Fruit fly (Drosophila melanogaster) whole organism, embryonic: ENCODE results near the gene SMC6.
A peak's percentile ranks its signal among the peaks of the same experiment; 100 is the strongest.

Experiments used
- Aef1 ChIP-seq: fragments of 200-800 bp; sonication (Bioruptor generic); IDR thresholded peaks from 3 replicates; pipeline ENCODE4 v1.3.6; 2022; ENCODE audit warnings: missing biosample characterization, missing genetic modification characterization
- CG10209 ChIP-seq: fragments of 200-800 bp; sonication (Bioruptor generic); optimal IDR thresholded peaks from 3 replicates; lab custom pipeline; 2017; ENCODE audit warnings: missing biosample characterization, mild to moderate bottlenecking, missing genetic modification characterization, missing genetic modification reagents
- CG11085 ChIP-seq: fragments of 200-800 bp; sonication (Bioruptor generic); IDR thresholded peaks from 2 replicates; pipeline ENCODE4 v1.3.6; 2022; ENCODE audit warnings: missing biosample characterization, missing genetic modification characterization
- CG12769 ChIP-seq: fragments of 200-800 bp; sonication (Bioruptor generic); optimal IDR thresholded peaks from 2 replicates; lab custom pipeline; 2019; ENCODE audit warnings: missing biosample characterization, mild to moderate bottlenecking, missing genetic modification characterization, moderate library complexity
- CG14441 ChIP-seq: fragments of 200-800 bp; sonication (Bioruptor generic); IDR thresholded peaks from 2 replicates; pipeline ENCODE4 v1.3.6; 2022; ENCODE audit warnings: missing biosample characterization, missing genetic modification characterization
- CG1529 ChIP-seq: fragments of 200-800 bp; sonication (Bioruptor generic); optimal IDR thresholded peaks from 3 replicates; lab custom pipeline; 2018; ENCODE audit warnings: missing biosample characterization, missing genetic modification characterization
- CG15514 ChIP-seq: fragments of 200-800 bp; sonication (Bioruptor generic); optimal IDR thresholded peaks from 3 replicates; lab custom pipeline; 2017; ENCODE audit warnings: missing biosample characterization, missing genetic modification characterization, mild to moderate bottlenecking, moderate library complexity, missing genetic modification reagents
- CG15696 ChIP-seq: fragments of 200-800 bp; sonication (Bioruptor generic); optimal IDR thresholded peaks from 2 replicates; lab custom pipeline; 2019; ENCODE audit warnings: missing biosample characterization, mild to moderate bottlenecking, missing genetic modification characterization, moderate library complexity
- CG17328 ChIP-seq: fragments of 200-800 bp; sonication (Bioruptor generic); IDR thresholded peaks from 2 replicates; pipeline ENCODE4 v1.3.6; 2022; ENCODE audit warnings: missing biosample characterization, missing genetic modification characterization
- CG18764 ChIP-seq: fragments of 200-800 bp; sonication (Bioruptor generic); optimal IDR thresholded peaks from 3 replicates; lab custom pipeline; 2016; ENCODE audit warnings: missing biosample characterization, missing genetic modification characterization
- CG2889 ChIP-seq: fragments of 200-800 bp; sonication (Bioruptor generic); IDR thresholded peaks from 3 replicates; pipeline ENCODE4 v1.3.6; 2022; ENCODE audit warnings: missing biosample characterization, missing genetic modification characterization
- CG33213 ChIP-seq: fragments of 200-800 bp; sonication (Bioruptor generic); optimal IDR thresholded peaks from 3 replicates; lab custom pipeline; 2016; ENCODE audit warnings: missing biosample characterization, missing genetic modification characterization
- CG43689 ChIP-seq: fragments of 200-800 bp; sonication (Bioruptor generic); IDR thresholded peaks from 2 replicates; pipeline ENCODE4 v1.3.6; 2022; ENCODE audit warnings: missing biosample characterization, missing genetic modification characterization
- CG7372 ChIP-seq: fragments of 200-800 bp; sonication (Bioruptor generic); IDR thresholded peaks from 2 replicates; pipeline ENCODE4 v1.3.6; 2022; ENCODE audit warnings: missing biosample characterization, missing genetic modification characterization
- CG7928 ChIP-seq: fragments of 200-800 bp; sonication (Bioruptor generic); optimal IDR thresholded peaks from 2 replicates; lab custom pipeline; 2017; ENCODE audit warnings: missing biosample characterization, mild to moderate bottlenecking, missing genetic modification characterization
- CG8478 ChIP-seq: fragments of >200 bp; optimal IDR thresholded peaks from 2 replicates; lab custom pipeline; 2018
- CHES-1-like ChIP-seq: fragments of 200-800 bp; sonication (Bioruptor generic); optimal IDR thresholded peaks from 2 replicates; lab custom pipeline; 2016; ENCODE audit warnings: missing biosample characterization, missing genetic modification characterization
- Chrac-16 ChIP-seq: fragments of 200-800 bp; sonication (Bioruptor generic); optimal IDR thresholded peaks from 3 replicates; lab custom pipeline; 2016; ENCODE audit warnings: missing biosample characterization, missing genetic modification characterization
- CoRest ChIP-seq: fragments of 200-800 bp; sonication (Bioruptor generic); optimal IDR thresholded peaks from 3 replicates; lab custom pipeline; 2018; ENCODE audit warnings: missing biosample characterization, mild to moderate bottlenecking, missing genetic modification characterization, moderate library complexity
- Dfd ChIP-seq, 2 experiments: fragments of >200 bp; optimal IDR thresholded peaks; 2 replicates each; lab custom pipeline; 2017; ENCODE audit warnings: missing biosample characterization in 2 of 2, missing genetic modification characterization in 2 of 2
- Doc2 ChIP-seq: fragments of 200-800 bp; sonication (Bioruptor generic); IDR thresholded peaks from 2 replicates; pipeline ENCODE4 v1.3.6; 2022; ENCODE audit warnings: missing biosample characterization, missing genetic modification characterization
- Elba2 ChIP-seq: fragments of 200-800 bp; sonication (Bioruptor generic); optimal IDR thresholded peaks from 3 replicates; lab custom pipeline; 2016; ENCODE audit warnings: missing biosample characterization, missing genetic modification characterization
- Gsc ChIP-seq: fragments of 200-800 bp; sonication (Bioruptor generic); IDR thresholded peaks from 2 replicates; pipeline ENCODE4 v1.3.6; 2022; ENCODE audit warnings: missing biosample characterization, missing genetic modification characterization
- Hsf ChIP-seq: fragments of 200-800 bp; sonication (Bioruptor generic); optimal IDR thresholded peaks from 3 replicates; lab custom pipeline; 2016; ENCODE audit warnings: missing biosample characterization, missing genetic modification characterization
- Lpt ChIP-seq: fragments of >200 bp; optimal IDR thresholded peaks from 2 replicates; lab custom pipeline; 2018; ENCODE audit warnings: missing biosample characterization, missing genetic modification characterization
- Myb ChIP-seq: fragments of 200-800 bp; sonication (Bioruptor generic); optimal IDR thresholded peaks from 2 replicates; lab custom pipeline; 2016; ENCODE audit warnings: missing biosample characterization, missing genetic modification characterization
- NFAT ChIP-seq: fragments of 200-800 bp; sonication (Bioruptor generic); IDR thresholded peaks from 2 replicates; pipeline ENCODE4 v1.3.6; 2022; ENCODE audit warnings: missing biosample characterization, missing genetic modification characterization
- Usf ChIP-seq: fragments of 200-800 bp; sonication (Bioruptor generic); optimal IDR thresholded peaks from 2 replicates; lab custom pipeline; 2017; ENCODE audit warnings: missing genotype, missing biosample characterization, missing genetic modification characterization
- Xrp1 ChIP-seq: fragments of 200-800 bp; sonication (Bioruptor generic); IDR thresholded peaks from 2 replicates; pipeline ENCODE4 v1.3.6; 2022; ENCODE audit warnings: missing biosample characterization, missing genetic modification characterization
- ac ChIP-seq: fragments of 200-800 bp; sonication (Bioruptor generic); optimal IDR thresholded peaks from 3 replicates; lab custom pipeline; 2017; ENCODE audit warnings: missing biosample characterization, mild to moderate bottlenecking, missing genetic modification characterization
- bcd ChIP-seq: fragments of 200-800 bp; sonication (Bioruptor generic); optimal IDR thresholded peaks from 2 replicates; lab custom pipeline; 2017; ENCODE audit warnings: missing biosample characterization, mild to moderate bottlenecking, missing genetic modification characterization
- br ChIP-seq: fragments of >200 bp; optimal IDR thresholded peaks from 2 replicates; lab custom pipeline; 2017
- cad ChIP-seq: fragments of >200 bp; optimal IDR thresholded peaks from 2 replicates; lab custom pipeline; 2017; ENCODE audit warnings: missing biosample characterization, missing genetic modification characterization
- crol ChIP-seq: fragments of 200-800 bp; sonication (Bioruptor generic); IDR thresholded peaks from 2 replicates; pipeline ENCODE4 v1.3.6; 2022; ENCODE audit warnings: missing biosample characterization, missing genetic modification characterization
- dimm ChIP-seq: fragments of 200-800 bp; sonication (Bioruptor generic); IDR thresholded peaks from 2 replicates; pipeline ENCODE4 v1.3.6; 2022; ENCODE audit warnings: missing biosample characterization, missing genetic modification characterization
- emc ChIP-seq: fragments of 200-800 bp; sonication (Bioruptor generic); optimal IDR thresholded peaks from 2 replicates; lab custom pipeline; 2016; ENCODE audit warnings: missing biosample characterization, missing genetic modification characterization
- fd96Cb ChIP-seq: fragments of 200-800 bp; sonication (Bioruptor generic); optimal IDR thresholded peaks from 2 replicates; lab custom pipeline; 2018; ENCODE audit warnings: missing biosample characterization, mild to moderate bottlenecking, missing genetic modification characterization, moderate library complexity
- fru ChIP-seq: fragments of >200 bp; optimal IDR thresholded peaks from 2 replicates; lab custom pipeline; 2017
- gce ChIP-seq: fragments of 200-800 bp; sonication (Bioruptor generic); IDR thresholded peaks from 3 replicates; pipeline ENCODE4 v1.3.6; 2022; ENCODE audit warnings: missing biosample characterization, missing genetic modification characterization
- gcm2 ChIP-seq: fragments of 200-800 bp; sonication (Bioruptor generic); optimal IDR thresholded peaks from 2 replicates; lab custom pipeline; 2016; ENCODE audit warnings: missing biosample characterization, missing genetic modification characterization
- grn ChIP-seq: fragments of 200-800 bp; sonication (Bioruptor generic); optimal IDR thresholded peaks from 3 replicates; lab custom pipeline; 2017; ENCODE audit warnings: missing biosample characterization, missing genetic modification characterization
- h ChIP-seq: fragments of >200 bp; optimal IDR thresholded peaks from 2 replicates; lab custom pipeline; 2017
- luna ChIP-seq: fragments of 200-800 bp; sonication (Bioruptor generic); optimal IDR thresholded peaks from 2 replicates; lab custom pipeline; 2016; ENCODE audit warnings: missing biosample characterization, missing genetic modification characterization
- nmo ChIP-seq: fragments of 200-800 bp; sonication (Bioruptor generic); optimal IDR thresholded peaks from 2 replicates; lab custom pipeline; 2018; ENCODE audit warnings: missing biosample characterization, mild to moderate bottlenecking, missing genetic modification characterization, moderate library complexity
- odd ChIP-seq: fragments of 200-800 bp; sonication (Bioruptor generic); optimal IDR thresholded peaks from 2 replicates; lab custom pipeline; 2017; ENCODE audit warnings: missing biosample characterization, mild to moderate bottlenecking, missing genetic modification characterization
- sens ChIP-seq: fragments of 200-800 bp; sonication (Bioruptor generic); peaks from one replicate; lab custom pipeline; 2016; ENCODE audit warnings: missing biosample characterization, missing genetic modification characterization
- sens-2 ChIP-seq: fragments of 200-800 bp; sonication (Bioruptor generic); IDR thresholded peaks from 2 replicates; pipeline ENCODE4 v1.3.6; 2022; ENCODE audit warnings: missing biosample characterization, missing genetic modification characterization
- slbo ChIP-seq: fragments of 200-800 bp; sonication (Bioruptor generic); IDR thresholded peaks from 2 replicates; pipeline ENCODE4 v1.3.6; 2022; ENCODE audit warnings: missing biosample characterization, missing genetic modification characterization
- stc ChIP-seq: fragments of 200-800 bp; sonication (Bioruptor generic); IDR thresholded peaks from 2 replicates; pipeline ENCODE4 v1.3.6; 2022; ENCODE audit warnings: missing biosample characterization, missing genetic modification characterization
- tup ChIP-seq: fragments of 200-800 bp; sonication (Bioruptor generic); optimal IDR thresholded peaks from 2 replicates; lab custom pipeline; 2016; ENCODE audit warnings: missing biosample characterization, mild to moderate bottlenecking, missing genetic modification characterization, moderate library complexity
- unpg ChIP-seq: fragments of 200-800 bp; sonication (Bioruptor generic); optimal IDR thresholded peaks from 3 replicates; lab custom pipeline; 2018; ENCODE audit warnings: missing biosample characterization, mild to moderate bottlenecking, missing genetic modification characterization, moderate library complexity
- wek ChIP-seq: fragments of 200-800 bp; sonication (Bioruptor generic); optimal IDR thresholded peaks from 3 replicates; lab custom pipeline; 2018; ENCODE audit warnings: missing biosample characterization, mild to moderate bottlenecking, missing genetic modification characterization, moderate library complexity
- zen ChIP-seq: fragments of 200-800 bp; sonication (Bioruptor generic); optimal IDR thresholded peaks from 3 replicates; lab custom pipeline; 2018; ENCODE audit warnings: missing biosample characterization, mild to moderate bottlenecking, missing genetic modification characterization, moderate library complexity

SMC6 gene

DNA sequence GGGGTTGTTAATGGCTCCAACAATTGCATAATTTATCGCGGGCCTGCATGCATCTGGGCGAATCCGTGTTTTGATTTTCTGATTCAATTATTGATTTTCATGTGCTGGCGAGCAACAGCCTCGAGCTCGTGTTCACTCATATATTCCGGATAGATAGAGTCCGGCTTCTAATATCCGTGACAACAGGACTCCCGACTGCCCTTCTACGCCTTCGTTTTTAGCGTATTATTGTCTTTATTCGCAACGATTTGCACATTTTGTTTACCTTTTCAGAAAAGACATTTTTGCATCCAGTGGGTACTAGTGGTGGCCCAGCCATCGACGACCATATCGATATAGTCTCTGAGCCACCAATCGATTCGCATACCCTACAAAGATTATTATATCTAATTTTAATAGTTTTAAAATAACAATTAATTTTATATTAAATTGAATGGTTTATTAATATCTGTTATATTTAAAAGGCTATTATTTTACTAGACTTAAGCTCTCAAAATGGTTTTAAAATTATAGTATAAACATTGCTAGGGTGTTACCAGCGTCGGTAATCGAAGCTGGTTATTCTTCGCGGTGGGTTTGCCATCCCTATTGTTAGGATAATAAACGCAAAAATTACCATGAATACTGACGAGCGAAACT, 31.9 kb downstream of the SMC6 start, which contains the start of the genes Myo95E and TBC1d7 (continued):
- TF ChIP-seq Chrac-16 (GFP tag; lab: Kevin White, UChicago): peak; percentile 86
- TF ChIP-seq CG7928 (GFP tag; lab: Kevin White, UChicago): peak; percentile 69
- no peak for TF ChIP-seq wek
- peak; percentile 88 for TF ChIP-seq bcd (GFP tag; lab: Kevin White, UChicago)
- peak; percentile 48 for TF ChIP-seq CHES-1-like (GFP tag; lab: Kevin White, UChicago)
- TF ChIP-seq CG11085 (GFP tag; lab: Robert Waterston, UW): peak; percentile 73
- TF ChIP-seq CG15514 (GFP tag; lab: Kevin White, UChicago): peak; percentile 82
- TF ChIP-seq Doc2 (GFP tag; lab: Robert Waterston, UW): peak; percentile 75; the same call in 1 of the 2 replicates
- peak; percentile 87 for TF ChIP-seq CG43689
- peak; percentile 52 for TF ChIP-seq tup (GFP tag; lab: Kevin White, UChicago)
- TF ChIP-seq CG33213 (GFP tag; lab: Kevin White, UChicago): peak; percentile 47
- TF ChIP-seq Gsc: peak; percentile 69; the same call in 1 of the 2 replicates
- peak; percentile 71 for TF ChIP-seq CG15696 (tag; lab: Kevin White, UChicago)
- TF ChIP-seq CG10209 (GFP tag; lab: Kevin White, UChicago): peak; percentile 87
- TF ChIP-seq Lpt (GFP tag; lab: Kevin White, UChicago): no peak
- peak; percentile 88 for TF ChIP-seq sens (GFP tag; lab: Kevin White, UChicago)
- TF ChIP-seq fd96Cb (tag; lab: Kevin White, UChicago): peak; percentile 90
- TF ChIP-seq CG8478: no peak
- TF ChIP-seq gcm2 (GFP tag; lab: Kevin White, UChicago): no peak
- TF ChIP-seq emc (GFP tag; lab: Kevin White, UChicago): peak; percentile 50
- TF ChIP-seq CG1529 (GFP tag; lab: Kevin White, UChicago): no peak
- TF ChIP-seq Elba2 (GFP tag; lab: Kevin White, UChicago): peak; percentile 48
- TF ChIP-seq cad (GFP tag; lab: Kevin White, UChicago): no peak
- TF ChIP-seq stc (GFP tag; lab: Robert Waterston, UW): peak; percentile 96
- no peak for TF ChIP-seq grn (GFP tag; lab: Kevin White, UChicago)
- no peak for TF ChIP-seq h (lab: Kevin White, UChicago)
- no peak for TF ChIP-seq Dfd (GFP tag; optimal IDR thresholded peaks at IDR 0.05; lab: Kevin White, UChicago)
- peak; percentile 79 for TF ChIP-seq CG17328 (GFP tag; lab: Robert Waterston, UW)
- TF ChIP-seq Xrp1 (GFP tag; lab: Robert Waterston, UW): peak; percentile 96
- peak; percentile 83 for TF ChIP-seq CG18764 (GFP tag; lab: Kevin White, UChicago)
- TF ChIP-seq gce: peak; percentile 80; the same call in 2 of the 3 replicates
- TF ChIP-seq zen (tag; lab: Kevin White, UChicago): peak; percentile 80
- peak; percentile 93 for TF ChIP-seq CoRest (tag; lab: Kevin White, UChicago)
- peak; percentile 70; the same call in 1 of the 2 replicates for TF ChIP-seq sens-2 (GFP tag; lab: Robert Waterston, UW)
- TF ChIP-seq dimm (GFP tag; lab: Robert Waterston, UW): peak; percentile 91
- TF ChIP-seq CG7372 (GFP tag; lab: Robert Waterston, UW): peak; percentile 90
- TF ChIP-seq slbo (GFP tag; lab: Robert Waterston, UW): peak; percentile 93
- no peak for TF ChIP-seq br (lab: Kevin White, UChicago)
- peak; percentile 58 for TF ChIP-seq Hsf (GFP tag; lab: Kevin White, UChicago)
- TF ChIP-seq CG14441 (GFP tag; lab: Robert Waterston, UW): peak; percentile 95
- TF ChIP-seq Aef1 (GFP tag; lab: Robert Waterston, UW): peak; percentile 97
- peak; percentile 7 for TF ChIP-seq Myb (GFP tag; lab: Kevin White, UChicago)
- TF ChIP-seq fru (lab: Kevin White, UChicago): no peak
- no peak for TF ChIP-seq CG12769 (tag; lab: Kevin White, UChicago)
- TF ChIP-seq Usf (GFP tag; lab: Kevin White, UChicago): peak; percentile 72
- TF ChIP-seq crol (GFP tag; lab: Robert Waterston, UW): peak; percentile 59
- no peak for TF ChIP-seq luna (GFP tag; lab: Kevin White, UChicago)
- peak; percentile 95 for TF ChIP-seq nmo (GFP tag; lab: Kevin White, UChicago)
- TF ChIP-seq NFAT (GFP tag; lab: Robert Waterston, UW): peak; percentile 87
- no peak for TF ChIP-seq odd (GFP tag; lab: Kevin White, UChicago)
- TF ChIP-seq ac (GFP tag; lab: Kevin White, UChicago): no peak
- peak; percentile 89 for TF ChIP-seq unpg (GFP tag; lab: Kevin White, UChicago)
- TF ChIP-seq CG2889: peak; percentile 82
